Fruit fly (Drosophila melanogaster) whole organism, larva: ENCODE data around the gene eIF4E7.

Experiments
- noc ChIP-seq: fragments of 200-800 bp; sonication (Bioruptor generic); optimal IDR thresholded peaks from 3 replicates; lab custom pipeline; 2019; ENCODE audit warnings: missing biosample characterization, mild to moderate bottlenecking, missing genetic modification characterization, moderate library complexity

The eIF4E7 gene

dm6 chrX:1170117-1170878, 8.1 kb upstream of the eIF4E7 start, which contains the start of gene CG11378:
Gene CG11378, plus strand, starts transcription at chrX:1170828.
- TF ChIP-seq noc: peak; percentile 61

dm6 chrX:1145344-1145743, 16.8 kb downstream of the eIF4E7 start, which contains the start of gene CG14628:
Gene CG14628, plus strand, starts transcription at chrX:1145644.
- TF ChIP-seq noc: no peak

dm6 chrX:1142567-1143347, 19.4 kb downstream of the eIF4E7 start:
- no peak for TF ChIP-seq noc

- no peak for TF ChIP-seq noc
Observed at dm6 chrX:1135006-1135376, 27.2 kb downstream of the eIF4E7 start.

- TF ChIP-seq noc: no peak
Observed at dm6 chrX:1134053-1135005, 27.9 kb downstream of the eIF4E7 start, which contains the start of gene CG3655. Gene CG3655, minus strand, starts transcription at chrX:1134896.

dm6 chrX:1129575-1130281, 32.5 kb downstream of the eIF4E7 start:
- no peak for TF ChIP-seq noc

- TF ChIP-seq noc: no peak
Observed at dm6 chrX:1123381-1123780, 38.8 kb downstream of the eIF4E7 start.

- no peak for TF ChIP-seq noc
Observed at dm6 chrX:1120896-1121295, 41.3 kb downstream of the eIF4E7 start.

dm6 chrX:1120394-1120793, 41.8 kb downstream of the eIF4E7 start:
- TF ChIP-seq noc: peak; percentile 8

- TF ChIP-seq noc: no peak
Observed at dm6 chrX:1119174-1119573, 43.0 kb downstream of the eIF4E7 start.

- TF ChIP-seq noc: no peak
Observed at dm6 chrX:1110185-1110584, 52.0 kb downstream of the eIF4E7 start.

- no peak for TF ChIP-seq noc
Observed at dm6 chrX:1109302-1109701, 52.9 kb downstream of the eIF4E7 start.
